Worm (Caenorhabditis elegans) whole organism, L2 larva: ENCODE measurements around the gene toh-1.

Source experiments
- C34F6.9 ChIP-seq: fragments of 150-350 bp; optimal IDR thresholded peaks from 2 replicates; lab custom pipeline; 2014; ENCODE audit warnings: missing biosample characterization, missing genetic modification characterization
- F13H6.1 ChIP-seq: sonication (generic microtip); optimal IDR thresholded peaks from 2 replicates; lab custom pipeline; 2016; ENCODE audit warnings: missing genetic modification characterization, missing compliant biosample characterization
- Y55F3AM.14 ChIP-seq: fragments of 200-800 bp; sonication (Bioruptor generic); optimal IDR thresholded peaks from 2 replicates; lab custom pipeline; 2018; ENCODE audit warnings: mild to moderate bottlenecking, missing genetic modification characterization, missing compliant biosample characterization
- ZK546.5 ChIP-seq: sonication (generic microtip); optimal IDR thresholded peaks from 2 replicates; lab custom pipeline; 2017; ENCODE audit warnings: missing biosample characterization, missing genetic modification characterization
- aly-2 ChIP-seq: fragments of 150-350 bp; optimal IDR thresholded peaks from 2 replicates; lab custom pipeline; 2014; ENCODE audit warnings: missing biosample characterization, missing genetic modification characterization
- ama-1 ChIP-seq: fragments of 150-350 bp; optimal IDR thresholded peaks from 2 replicates; lab custom pipeline; 2018; ENCODE audit warnings: inconsistent platforms
- blmp-1 ChIP-seq: sonication (generic microtip); optimal IDR thresholded peaks from 2 replicates; lab custom pipeline; 2017; ENCODE audit warnings: missing genetic modification characterization, mild to moderate bottlenecking, missing compliant biosample characterization, antibody characterized with exemption, moderate library complexity; ENCODE audit not compliant: insufficient read depth
- ceh-16 ChIP-seq: fragments of 150-350 bp; optimal IDR thresholded peaks from 2 replicates; lab custom pipeline; 2014; ENCODE audit warnings: missing biosample characterization, missing genetic modification characterization
- ceh-82 ChIP-seq: fragments of 150-350 bp; optimal IDR thresholded peaks from 2 replicates; lab custom pipeline; 2014; ENCODE audit warnings: missing biosample characterization, missing genetic modification characterization
- crh-2 ChIP-seq: sonication (generic microtip); optimal IDR thresholded peaks from 2 replicates; lab custom pipeline; 2017; ENCODE audit warnings: missing biosample characterization, missing genetic modification characterization
- dmd-4 ChIP-seq: sonication (generic microtip); optimal IDR thresholded peaks from 2 replicates; lab custom pipeline; 2017; ENCODE audit warnings: missing biosample characterization, missing genetic modification characterization
- egl-27 ChIP-seq: sonication (generic microtip); optimal IDR thresholded peaks from 3 replicates; lab custom pipeline; 2017; ENCODE audit warnings: missing biosample characterization, missing genetic modification reagents, missing genetic modification characterization
- elt-3 ChIP-seq: sonication (generic microtip); optimal IDR thresholded peaks from 2 replicates; lab custom pipeline; 2017; ENCODE audit warnings: missing biosample characterization, missing genetic modification characterization
- fos-1 ChIP-seq: fragments of 150-350 bp; optimal IDR thresholded peaks from 2 replicates; lab custom pipeline; 2014; ENCODE audit warnings: missing biosample characterization, missing genetic modification characterization
- lin-11 ChIP-seq: fragments of 150-350 bp; sonication (generic microtip); optimal IDR thresholded peaks from 2 replicates; lab custom pipeline; 2014; ENCODE audit warnings: missing biosample characterization, missing genetic modification characterization, inconsistent platforms, mixed read lengths
- lin-13 ChIP-seq: fragments of 150-350 bp; optimal IDR thresholded peaks from 2 replicates; lab custom pipeline; 2014; ENCODE audit warnings: missing biosample characterization, missing genetic modification reagents, missing genetic modification characterization
- lsy-2 ChIP-seq, 2 experiments: fragments of 150-350 bp in 1 of 2; sonication (generic microtip) in 1 of 2; optimal IDR thresholded peaks; 2 replicates each; lab custom pipeline; 2014 to 2017; ENCODE audit warnings: missing biosample characterization in 2 of 2, missing genetic modification characterization in 2 of 2
- mab-5 ChIP-seq: fragments of 150-350 bp; optimal IDR thresholded peaks from 2 replicates; lab custom pipeline; 2014; ENCODE audit warnings: missing biosample characterization, missing genetic modification characterization
- mbf-1 ChIP-seq: sonication (generic microtip); optimal IDR thresholded peaks from 2 replicates; lab custom pipeline; 2017; ENCODE audit warnings: missing biosample characterization, missing genetic modification characterization
- nhr-10 ChIP-seq: sonication (generic microtip); optimal IDR thresholded peaks from 2 replicates; lab custom pipeline; 2017; ENCODE audit warnings: missing biosample characterization, missing genetic modification characterization
- nhr-11 ChIP-seq: fragments of 150-350 bp; optimal IDR thresholded peaks from 2 replicates; lab custom pipeline; 2014; ENCODE audit warnings: missing biosample characterization, missing genetic modification characterization
- nhr-12 ChIP-seq: fragments of 150-350 bp; optimal IDR thresholded peaks from 2 replicates; lab custom pipeline; 2014; ENCODE audit warnings: missing biosample characterization, missing genetic modification characterization
- nhr-129 ChIP-seq: fragments of 150-350 bp; optimal IDR thresholded peaks from 2 replicates; lab custom pipeline; 2014; ENCODE audit warnings: missing biosample characterization, missing genetic modification characterization
- nhr-21 ChIP-seq: fragments of 150-350 bp; optimal IDR thresholded peaks from 2 replicates; lab custom pipeline; 2014; ENCODE audit warnings: missing biosample characterization, missing genetic modification characterization
- nhr-23 ChIP-seq: fragments of 150-350 bp; optimal IDR thresholded peaks from 2 replicates; lab custom pipeline; 2014; ENCODE audit warnings: missing biosample characterization, missing genetic modification reagents, missing genetic modification characterization
- nhr-237 ChIP-seq: fragments of 150-350 bp; optimal IDR thresholded peaks from 2 replicates; lab custom pipeline; 2014; ENCODE audit warnings: missing biosample characterization, missing genetic modification characterization
- nhr-25 ChIP-seq: fragments of 150-350 bp; sonication (generic microtip); optimal IDR thresholded peaks from 3 replicates; lab custom pipeline; 2014; ENCODE audit warnings: missing biosample characterization, missing genetic modification characterization
- nhr-6 ChIP-seq: fragments of 150-350 bp; optimal IDR thresholded peaks from 2 replicates; lab custom pipeline; 2014; ENCODE audit warnings: missing biosample characterization, missing genetic modification characterization
- nhr-77 ChIP-seq: fragments of 150-350 bp; optimal IDR thresholded peaks from 2 replicates; lab custom pipeline; 2014; ENCODE audit warnings: missing biosample characterization, missing genetic modification characterization
- peb-1 ChIP-seq: fragments of 150-350 bp; optimal IDR thresholded peaks from 2 replicates; lab custom pipeline; 2014; ENCODE audit warnings: missing biosample characterization, missing genetic modification characterization
- sma-3 ChIP-seq: sonication (generic microtip); optimal IDR thresholded peaks from 2 replicates; lab custom pipeline; 2016; ENCODE audit warnings: missing genetic modification reagents, missing genetic modification characterization, missing compliant biosample characterization
- sma-9 ChIP-seq, 2 experiments: fragments of 150-350 bp in 1 of 2; sonication (generic microtip) in 1 of 2; optimal IDR thresholded peaks; 2 replicates each; lab custom pipeline; 2014 to 2016; ENCODE audit warnings: missing genetic modification characterization in 2 of 2, mild to moderate bottlenecking in 1 of 2, missing biosample characterization in 1 of 2, missing compliant biosample characterization in 1 of 2, missing genetic modification reagents in 1 of 2, moderate library complexity in 1 of 2
- snpc-4 ChIP-seq: fragments of 150-350 bp; optimal IDR thresholded peaks from 2 replicates; lab custom pipeline; 2014; ENCODE audit warnings: missing biosample characterization, missing genetic modification characterization
- unc-39 ChIP-seq: fragments of 150-350 bp; optimal IDR thresholded peaks from 2 replicates; lab custom pipeline; 2014; ENCODE audit warnings: missing biosample characterization, missing genetic modification characterization
- unc-55 ChIP-seq: fragments of 150-350 bp; sonication (generic microtip); optimal IDR thresholded peaks from 3 replicates; lab custom pipeline; 2014; ENCODE audit warnings: missing biosample characterization, missing genetic modification reagents, missing genetic modification characterization
- ztf-1 ChIP-seq: fragments of 200-800 bp; sonication (Bioruptor generic); conservative IDR thresholded peaks from 2 replicates; pipeline ENCODE4 v1.3.6; 2022; ENCODE audit warnings: missing genetic modification characterization, missing compliant biosample characterization
- ztf-11 ChIP-seq: sonication (generic microtip); optimal IDR thresholded peaks from 2 replicates; lab custom pipeline; 2017; ENCODE audit warnings: missing biosample characterization, missing genetic modification characterization
- ztf-4 ChIP-seq: fragments of 150-350 bp; optimal IDR thresholded peaks from 2 replicates; lab custom pipeline; 2014; ENCODE audit warnings: missing biosample characterization, missing genetic modification characterization

The toh-1 gene

ce11 chrIII:3820134-3820533 is 11.3 kb upstream of the toh-1 start (continued):
- no peak for TF ChIP-seq mbf-1 (tag; lab: Kevin White, UChicago)
- no peak for TF ChIP-seq mab-5 (tag; lab: Kevin White, UChicago)
- peak; percentile 97 for TF ChIP-seq blmp-1 (tag; lab: Kevin White, UChicago)
- TF ChIP-seq peb-1 (tag; lab: Kevin White, UChicago): no peak
- peak; percentile 83 for TF ChIP-seq C34F6.9 (tag; lab: Kevin White, UChicago)

- TF ChIP-seq ztf-1 (GFP tag; lab: Robert Waterston, UW): no peak
Measured at ce11 chrIII:3819579-3819978, 10.7 kb upstream of the toh-1 start, which contains the start of gene dpy-27. dpy-27 (minus strand) TSS chrIII:3819679.

DNA sequence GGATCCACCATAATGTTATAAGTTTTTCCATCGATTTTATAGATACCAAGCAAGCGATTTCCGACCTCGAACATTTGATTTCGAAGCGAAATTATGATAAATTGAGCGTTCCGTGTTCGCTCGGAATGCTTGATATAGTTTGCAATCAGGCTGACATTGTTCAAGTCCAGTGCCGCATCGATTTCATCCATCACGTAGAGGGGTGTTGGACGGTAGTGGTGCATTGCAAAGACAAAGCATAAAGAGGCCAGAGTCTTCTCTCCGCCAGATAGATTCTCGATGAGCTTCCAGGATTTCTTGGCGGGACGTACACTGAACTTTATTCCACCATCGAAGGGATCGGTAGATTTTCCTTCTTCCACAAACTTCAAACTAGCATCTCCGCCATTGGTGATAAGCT is 5.6 kb upstream of the toh-1 start:
- TF ChIP-seq fos-1 (tag; lab: Kevin White, UChicago) (no peak), crh-2 (tag; lab: Kevin White, UChicago) (no peak), unc-55 (GFP tag; lab: Kevin White, UChicago) (no peak), dmd-4 (tag; lab: Kevin White, UChicago) (no peak), peb-1 (tag; lab: Kevin White, UChicago) (no peak), C34F6.9 (tag; lab: Kevin White, UChicago) (no peak), aly-2 (tag; lab: Kevin White, UChicago) (no peak), lin-11 (tag; lab: Kevin White, UChicago) (no peak)

- TF ChIP-seq nhr-11 (tag; lab: Kevin White, UChicago) (no peak), ceh-82 (no peak), fos-1 (tag; lab: Kevin White, UChicago) (no peak), ztf-1 (GFP tag; lab: Robert Waterston, UW) (no peak), lsy-2 (tag; optimal IDR thresholded peaks at IDR 0.05; lab: Kevin White, UChicago) (peak in 1 of 2 experiments; percentile 4), nhr-25 (tag; lab: Kevin White, UChicago) (peak; percentile 93), nhr-10 (tag; lab: Kevin White, UChicago) (no peak), ztf-11 (tag; lab: Kevin White, UChicago) (no peak), C34F6.9 (tag; lab: Kevin White, UChicago) (no peak), Y55F3AM.14 (no peak), ceh-16 (tag; lab: Kevin White, UChicago) (no peak), ZK546.5 (tag; lab: Kevin White, UChicago) (no peak), lin-11 (tag; lab: Kevin White, UChicago) (no peak), nhr-23 (tag; lab: Kevin White, UChicago) (no peak), nhr-237 (tag; lab: Kevin White, UChicago) (no peak), blmp-1 (tag; lab: Kevin White, UChicago) (peak; percentile 43), sma-3 (GFP tag; lab: Kevin White, UChicago) (peak; percentile 13), snpc-4 (no peak), nhr-12 (tag; lab: Kevin White, UChicago) (no peak), ama-1 (no peak), ztf-4 (tag; lab: Kevin White, UChicago) (no peak), crh-2 (tag; lab: Kevin White, UChicago) (peak; percentile 33), sma-9 (GFP tag; optimal IDR thresholded peaks at IDR 0.05; lab: Kevin White, UChicago) (no peak), sma-9 (tag; optimal IDR thresholded peaks at IDR 0.05; lab: Kevin White, UChicago) (no peak), unc-39 (tag; lab: Kevin White, UChicago) (no peak), egl-27 (tag; lab: Kevin White, UChicago) (no peak), aly-2 (tag; lab: Kevin White, UChicago) (no peak), lin-13 (no peak), nhr-21 (tag; lab: Kevin White, UChicago) (no peak), unc-55 (GFP tag; lab: Kevin White, UChicago) (no peak), elt-3 (tag; lab: Kevin White, UChicago) (no peak), nhr-77 (tag; lab: Kevin White, UChicago) (no peak), nhr-129 (tag; lab: Kevin White, UChicago) (no peak), F13H6.1 (tag; lab: Kevin White, UChicago) (no peak), mab-5 (tag; lab: Kevin White, UChicago) (no peak), dmd-4 (tag; lab: Kevin White, UChicago) (no peak), nhr-6 (tag; lab: Kevin White, UChicago) (no peak)
Measured at ce11 chrIII:3812369-3812993, 3.7 kb upstream of the toh-1 start.
